Worm (Caenorhabditis elegans): ENCODE results near the gene let-767.

The let-767 gene

DNA sequence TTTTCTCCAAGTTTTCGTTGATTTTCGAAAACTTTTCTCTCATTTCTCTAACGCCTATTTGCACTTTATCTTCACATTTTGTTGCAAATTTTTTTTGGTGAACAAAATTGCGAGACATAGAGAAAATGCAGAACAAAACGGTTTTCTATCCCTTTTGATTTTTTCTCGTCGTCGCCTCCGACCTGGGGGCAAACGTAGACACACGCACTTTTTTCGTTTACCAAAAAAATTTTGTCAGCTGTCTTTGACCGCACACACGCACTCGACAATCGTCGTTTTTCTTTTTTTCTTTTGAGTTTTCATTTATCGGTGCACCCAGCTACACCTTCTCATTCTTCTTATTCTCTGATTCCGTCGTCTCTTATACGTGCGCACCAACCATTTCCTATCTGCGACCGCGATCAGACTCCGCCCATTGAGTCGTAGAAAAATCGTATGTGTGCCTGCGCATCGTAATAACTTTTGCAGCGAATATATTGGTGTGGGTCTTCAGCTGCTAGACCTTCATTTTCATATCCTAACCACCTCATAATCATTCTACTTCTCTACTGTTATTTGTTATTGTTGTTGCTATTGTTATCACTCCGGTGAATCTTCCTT lies 22.7 kb upstream of the let-767 start (continued):
- TF ChIP-seq dmd-4 (tag; optimal IDR thresholded peaks at IDR 0.05) (no peak), nhr-6 (tag; optimal IDR thresholded peaks at IDR 0.05) (no peak), nhr-237 (tag; optimal IDR thresholded peaks at IDR 0.05) (no peak), nhr-11 (tag; optimal IDR thresholded peaks at IDR 0.05) (no peak), lin-11 (tag; optimal IDR thresholded peaks at IDR 0.05) (no peak), ama-1 (optimal IDR thresholded peaks at IDR 0.05) (no peak), fos-1 (tag; optimal IDR thresholded peaks at IDR 0.05) (peak; percentile 75)

DNA sequence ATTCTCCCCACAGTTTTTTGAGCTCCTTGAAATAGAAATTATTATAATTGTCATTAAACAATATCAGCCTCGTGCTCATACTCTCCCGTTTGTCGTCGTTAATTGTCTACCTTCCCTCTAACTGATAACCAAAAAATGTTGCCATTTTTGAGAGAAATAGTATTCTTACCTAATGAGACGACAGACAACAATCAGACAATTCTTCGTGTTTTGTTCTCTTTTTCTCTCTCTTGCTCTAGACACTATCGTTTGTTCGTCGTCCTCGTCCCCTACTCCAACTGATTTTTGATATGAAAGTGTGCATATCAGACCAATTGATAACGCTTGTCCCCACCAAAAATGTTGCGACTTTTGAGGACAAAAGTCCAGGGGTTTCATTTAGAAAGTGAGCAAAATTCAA lies 21.8 kb upstream of the let-767 start:
- TF ChIP-seq aly-2 (tag; optimal IDR thresholded peaks at IDR 0.05) (no peak), ceh-82 (tag; optimal IDR thresholded peaks at IDR 0.05) (no peak), nhr-10 (tag; optimal IDR thresholded peaks at IDR 0.05) (no peak), nhr-77 (tag; optimal IDR thresholded peaks at IDR 0.05) (no peak), ztf-1 (GFP tag; conservative IDR thresholded peaks at IDR 0.05) (no peak), sem-4 (tag; optimal IDR thresholded peaks at IDR 0.05) (no peak), mbf-1 (tag; optimal IDR thresholded peaks at IDR 0.05) (no peak), mdl-1 (tag; optimal IDR thresholded peaks at IDR 0.05) (peak in 1 of 2 experiments; percentile 16), elt-3 (tag; optimal IDR thresholded peaks at IDR 0.05) (no peak), unc-62 (GFP tag; optimal IDR thresholded peaks at IDR 0.05) (no peak), Y55F3AM.14 (GFP tag; optimal IDR thresholded peaks at IDR 0.05) (no peak), ztf-4 (tag; optimal IDR thresholded peaks at IDR 0.05) (no peak), egl-27 (tag; optimal IDR thresholded peaks at IDR 0.05) (no peak), crh-2 (tag; optimal IDR thresholded peaks at IDR 0.05) (peak; percentile 53), ZK546.5 (tag; optimal IDR thresholded peaks at IDR 0.05) (no peak), nhr-237 (tag; optimal IDR thresholded peaks at IDR 0.05) (no peak), C34F6.9 (tag; optimal IDR thresholded peaks at IDR 0.05) (no peak), zag-1 (tag; optimal IDR thresholded peaks at IDR 0.05) (no peak), lin-11 (tag; optimal IDR thresholded peaks at IDR 0.05) (no peak), snpc-4 (tag; optimal IDR thresholded peaks at IDR 0.05) (no peak), ceh-16 (tag; optimal IDR thresholded peaks at IDR 0.05) (no peak), alr-1 (tag; optimal IDR thresholded peaks at IDR 0.05) (no peak), ama-1 (optimal IDR thresholded peaks at IDR 0.05) (no peak), lin-39 (tag; optimal IDR thresholded peaks at IDR 0.05) (no peak), nhr-6 (tag; optimal IDR thresholded peaks at IDR 0.05) (no peak), nhr-25 (tag; optimal IDR thresholded peaks at IDR 0.05) (no peak), gmeb-1 (tag; optimal IDR thresholded peaks at IDR 0.05) (peak; percentile 29), lin-13 (GFP tag; optimal IDR thresholded peaks at IDR 0.05) (no peak), nhr-21 (tag; optimal IDR thresholded peaks at IDR 0.05) (no peak), mab-5 (tag; optimal IDR thresholded peaks at IDR 0.05) (no peak), unc-39 (tag; optimal IDR thresholded peaks at IDR 0.05) (no peak), elt-1 (tag; optimal IDR thresholded peaks at IDR 0.05) (no peak), F13H6.1 (tag; optimal IDR thresholded peaks at IDR 0.05) (peak; percentile 15), sma-3 (GFP tag; optimal IDR thresholded peaks at IDR 0.05) (peak; percentile 5), nhr-129 (tag; optimal IDR thresholded peaks at IDR 0.05) (peak; percentile 9), nhr-11 (tag; optimal IDR thresholded peaks at IDR 0.05) (no peak), peb-1 (tag; optimal IDR thresholded peaks at IDR 0.05) (no peak), dmd-4 (tag; optimal IDR thresholded peaks at IDR 0.05) (no peak), nhr-23 (tag; optimal IDR thresholded peaks at IDR 0.05) (no peak), nhr-12 (tag; optimal IDR thresholded peaks at IDR 0.05) (no peak), sma-9 (GFP tag; optimal IDR thresholded peaks at IDR 0.05) (peak; percentile 58), sma-9 (tag; optimal IDR thresholded peaks at IDR 0.05) (no peak), skn-1 (tag; optimal IDR thresholded peaks at IDR 0.05) (peak; percentile 58), fos-1 (tag; optimal IDR thresholded peaks at IDR 0.05) (peak; percentile 78), blmp-1 (tag; optimal IDR thresholded peaks at IDR 0.05; ENCODE audit: insufficient read depth) (no peak), R02D3.7 (tag; optimal IDR thresholded peaks at IDR 0.05) (no peak), unc-55 (GFP tag; optimal IDR thresholded peaks at IDR 0.05) (no peak), ztf-11 (tag; optimal IDR thresholded peaks at IDR 0.05) (no peak), lsy-2 (tag; optimal IDR thresholded peaks at IDR 0.05) (no peak)

Measured in whole organism, L2 larva.